Worm (Caenorhabditis elegans): Measurements from ENCODE around the gene K12H4.3.

- TF ChIP-seq him-1 (tag; optimal IDR thresholded peaks at IDR 0.05) (no peak), W03F9.2 (tag; optimal IDR thresholded peaks at IDR 0.05) (no peak), dao-5 (tag; optimal IDR thresholded peaks at IDR 0.05) (no peak)
Observed at ce11 chrIII:8042775-8043174, 3.1 kb upstream of the K12H4.3 start, which contains the start of gene K12H4.6.
